Worm (Caenorhabditis elegans): Measurements from ENCODE around the gene C25E10.7.

DNA sequence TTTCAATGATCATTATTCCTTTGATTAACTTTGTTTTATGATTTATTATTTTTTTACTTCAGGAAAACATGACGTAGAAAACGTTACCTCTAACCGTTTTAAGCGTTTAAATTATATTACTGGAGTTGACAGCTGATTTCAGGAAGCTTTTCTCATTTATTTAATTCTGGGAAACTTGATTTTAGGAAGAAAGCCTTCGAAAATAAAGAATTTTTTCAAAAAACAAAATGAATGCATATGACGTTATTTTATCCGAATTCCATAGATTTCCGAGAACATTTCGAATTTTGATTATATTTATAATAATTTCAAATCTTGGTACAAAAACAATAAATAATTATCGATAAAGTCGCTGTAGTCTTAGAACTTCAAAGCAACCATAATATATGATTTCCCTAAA, 1.7 kb downstream of the C25E10.7 start:
- TF ChIP-seq efl-1 (GFP tag; optimal IDR thresholded peaks at IDR 0.05) (no peak), B0035.1 (tag; optimal IDR thresholded peaks at IDR 0.05) (no peak), sptf-2 (GFP tag; optimal IDR thresholded peaks at IDR 0.05) (no peak), ztf-18 (tag; optimal IDR thresholded peaks at IDR 0.05) (no peak), F57C9.4 (tag; optimal IDR thresholded peaks at IDR 0.05) (no peak), him-1 (tag; optimal IDR thresholded peaks at IDR 0.05) (no peak), Y95B8A.8 (GFP tag; IDR thresholded peaks at IDR 0.05) (no peak), ekl-4 (GFP tag; IDR thresholded peaks at IDR 0.05) (no peak), nhr-90 (tag; optimal IDR thresholded peaks at IDR 0.05) (no peak), lag-1 (GFP tag; IDR thresholded peaks at IDR 0.05) (no peak)
